Fruit fly (Drosophila melanogaster) whole organism, wandering third instar larva: Measurements from ENCODE around the gene Gel.

Experiments
- Abd-B ChIP-seq: fragments of >200 bp; optimal IDR thresholded peaks from 2 replicates; lab custom pipeline; 2017; ENCODE audit warnings: missing biosample characterization, missing genetic modification characterization
- CG32264 ChIP-seq: fragments of 200-800 bp; sonication (Bioruptor generic); optimal IDR thresholded peaks from 2 replicates; lab custom pipeline; 2016; ENCODE audit warnings: missing biosample characterization, missing genetic modification characterization
- CG9705 ChIP-seq: fragments of 200-800 bp; sonication (Bioruptor generic); optimal IDR thresholded peaks from 2 replicates; lab custom pipeline; 2018; ENCODE audit warnings: missing biosample characterization, mild to moderate bottlenecking, missing genetic modification characterization
- CrebA ChIP-seq: fragments of 200-800 bp; sonication (Bioruptor generic); optimal IDR thresholded peaks from 2 replicates; lab custom pipeline; 2016; ENCODE audit warnings: missing biosample characterization, mild to moderate bottlenecking, missing genetic modification characterization, borderline replicate concordance
- Dfd ChIP-seq: fragments of >200 bp; optimal IDR thresholded peaks from 2 replicates; lab custom pipeline; 2017; ENCODE audit warnings: missing biosample characterization, missing genetic modification characterization
- Dif ChIP-seq: fragments of 200-275, 200-300 bp; sonication (Bioruptor generic); optimal IDR thresholded peaks from 2 replicates; lab custom pipeline; 2018; ENCODE audit warnings: missing biosample characterization, missing genetic modification characterization; ENCODE audit not compliant: partially characterized antibody
- GATAd ChIP-seq: sonication (Bioruptor generic); optimal IDR thresholded peaks from 2 replicates; lab custom pipeline; 2016; ENCODE audit warnings: missing biosample characterization, missing genetic modification characterization
- HLH106 ChIP-seq: fragments of 200-800 bp; optimal IDR thresholded peaks from 3 replicates; lab custom pipeline; 2019; ENCODE audit warnings: missing biosample characterization, mild to moderate bottlenecking, missing genetic modification characterization, moderate library complexity
- Hnf4 ChIP-seq: fragments of 200-800 bp; sonication (Bioruptor generic); optimal IDR thresholded peaks from 2 replicates; lab custom pipeline; 2016; ENCODE audit warnings: missing biosample characterization, mild to moderate bottlenecking, missing genetic modification characterization
- Hr78 ChIP-seq: fragments of >200 bp; optimal IDR thresholded peaks from 2 replicates; lab custom pipeline; 2017; ENCODE audit warnings: missing biosample characterization, missing genetic modification characterization
- Hr83 ChIP-seq: fragments of 200-300 bp; sonication (Bioruptor generic); optimal IDR thresholded peaks from 2 replicates; lab custom pipeline; 2016; ENCODE audit warnings: missing biosample characterization, mild to moderate bottlenecking, missing genetic modification characterization, moderate library complexity; ENCODE audit not compliant: poor library complexity, severe bottlenecking
- Myc ChIP-seq: fragments of >200 bp; optimal IDR thresholded peaks from 2 replicates; lab custom pipeline; 2017
- N ChIP-seq: fragments of >200 bp; optimal IDR thresholded peaks from 2 replicates; lab custom pipeline; 2018; ENCODE audit warnings: missing biosample characterization, missing external identifiers, missing genetic modification characterization
- OdsH ChIP-seq: fragments of 200-800 bp; sonication (Bioruptor generic); optimal IDR thresholded peaks from 2 replicates; lab custom pipeline; 2016; ENCODE audit warnings: missing biosample characterization, mild to moderate bottlenecking, missing genetic modification characterization
- Rel ChIP-seq, 2 experiments: fragments of 200-800 bp; sonication (Bioruptor generic) in 1 of 2; optimal IDR thresholded peaks; 2 replicates in 1 of 2; 3 replicates in 1 of 2; lab custom pipeline; 2016 to 2019; ENCODE audit warnings: mild to moderate bottlenecking in 2 of 2, missing biosample characterization in 2 of 2, missing genetic modification characterization in 2 of 2, moderate library complexity in 1 of 2
- Sp1 ChIP-seq: fragments of 200-800 bp; sonication (Bioruptor generic); optimal IDR thresholded peaks from 3 replicates; lab custom pipeline; 2019; ENCODE audit warnings: missing biosample characterization, mild to moderate bottlenecking, missing genetic modification characterization, moderate library complexity
- Vsx2 ChIP-seq: fragments of 200-300, 225-300 bp; sonication (Bioruptor generic); optimal IDR thresholded peaks from 2 replicates; lab custom pipeline; 2018; ENCODE audit warnings: missing biosample characterization, missing genetic modification characterization; ENCODE audit not compliant: partially characterized antibody
- br ChIP-seq: fragments of 200-800 bp; sonication (Bioruptor generic); optimal IDR thresholded peaks from 2 replicates; lab custom pipeline; 2016; ENCODE audit warnings: missing biosample characterization, missing genetic modification characterization
- brk ChIP-seq: fragments of 200-800 bp; sonication (Bioruptor generic); optimal IDR thresholded peaks from 2 replicates; lab custom pipeline; 2016; ENCODE audit warnings: missing biosample characterization, mild to moderate bottlenecking, missing genetic modification characterization
- dl ChIP-seq, 2 experiments: fragments of 175-275, 200-275 bp in 1 of 2; fragments of 200-275 bp in 1 of 2; sonication (Bioruptor generic); optimal IDR thresholded peaks; lab custom pipeline; 2018; ENCODE audit warnings: mild to moderate bottlenecking in 2 of 2, missing biosample characterization in 2 of 2, missing genetic modification characterization in 2 of 2, moderate library complexity in 2 of 2; ENCODE audit not compliant: partially characterized antibody in 2 of 2, insufficient read depth in 1 of 2
- dmrt93B ChIP-seq: fragments of 200-800 bp; sonication (Bioruptor generic); optimal IDR thresholded peaks from 2 replicates; lab custom pipeline; 2018; ENCODE audit warnings: missing biosample characterization, mild to moderate bottlenecking, missing genetic modification characterization
- dsf ChIP-seq: sonication (Bioruptor generic); optimal IDR thresholded peaks from 2 replicates; lab custom pipeline; 2016; ENCODE audit warnings: missing biosample characterization, missing genetic modification characterization, borderline replicate concordance
- foxo ChIP-seq, 2 experiments: fragments of 200-800 bp; sonication (Bioruptor generic); optimal IDR thresholded peaks; 2 replicates in 1 of 2; 3 replicates in 1 of 2; lab custom pipeline; 2016 to 2017; ENCODE audit warnings: missing biosample characterization in 2 of 2, missing genetic modification characterization in 2 of 2
- fru ChIP-seq: fragments of 200-800 bp; sonication (Bioruptor generic); optimal IDR thresholded peaks from 3 replicates; lab custom pipeline; 2016; ENCODE audit warnings: missing biosample characterization, mild to moderate bottlenecking, missing genetic modification characterization
- h ChIP-seq: fragments of 200-800 bp; sonication (Bioruptor generic); optimal IDR thresholded peaks from 3 replicates; lab custom pipeline; 2016; ENCODE audit warnings: missing biosample characterization, mild to moderate bottlenecking, missing genetic modification characterization
- jim ChIP-seq: fragments of 175-275, 200-325 bp; sonication (Bioruptor generic); optimal IDR thresholded peaks from 2 replicates; lab custom pipeline; 2016; ENCODE audit warnings: missing biosample characterization, mild to moderate bottlenecking, missing genetic modification characterization
- lola ChIP-seq: fragments of >200 bp; optimal IDR thresholded peaks from 2 replicates; lab custom pipeline; 2017; ENCODE audit warnings: missing biosample characterization, missing genetic modification characterization
- pan ChIP-seq: fragments of >200 bp; optimal IDR thresholded peaks from 2 replicates; lab custom pipeline; 2017
- psq ChIP-seq: fragments of 200-800 bp; sonication (Bioruptor generic); optimal IDR thresholded peaks from 3 replicates; lab custom pipeline; 2017; ENCODE audit warnings: missing biosample characterization, mild to moderate bottlenecking, missing genetic modification characterization, moderate library complexity
- rgr ChIP-seq: fragments of 200-800 bp; sonication (Bioruptor generic); optimal IDR thresholded peaks from 3 replicates; lab custom pipeline; 2016; ENCODE audit warnings: missing biosample characterization, mild to moderate bottlenecking, missing genetic modification characterization
- sage ChIP-seq: fragments of 200-800 bp; sonication (Bioruptor generic); optimal IDR thresholded peaks from 2 replicates; lab custom pipeline; 2016; ENCODE audit warnings: missing biosample characterization, mild to moderate bottlenecking, missing genetic modification characterization
- sv ChIP-seq: fragments of 200-800 bp; sonication (Bioruptor generic); optimal IDR thresholded peaks from 3 replicates; lab custom pipeline; 2016; ENCODE audit warnings: missing biosample characterization, missing genetic modification characterization
- tai ChIP-seq: sonication (Bioruptor generic); optimal IDR thresholded peaks from 2 replicates; lab custom pipeline; 2016; ENCODE audit warnings: missing biosample characterization, missing genetic modification characterization
- usp ChIP-seq: fragments of >200 bp; optimal IDR thresholded peaks from 2 replicates; lab custom pipeline; 2017; ENCODE audit warnings: missing biosample characterization, missing genetic modification characterization
- woc ChIP-seq: sonication (Bioruptor generic); optimal IDR thresholded peaks from 2 replicates; lab custom pipeline; 2016; ENCODE audit warnings: missing biosample characterization, mild to moderate bottlenecking, missing genetic modification characterization

Gene Gel

DNA sequence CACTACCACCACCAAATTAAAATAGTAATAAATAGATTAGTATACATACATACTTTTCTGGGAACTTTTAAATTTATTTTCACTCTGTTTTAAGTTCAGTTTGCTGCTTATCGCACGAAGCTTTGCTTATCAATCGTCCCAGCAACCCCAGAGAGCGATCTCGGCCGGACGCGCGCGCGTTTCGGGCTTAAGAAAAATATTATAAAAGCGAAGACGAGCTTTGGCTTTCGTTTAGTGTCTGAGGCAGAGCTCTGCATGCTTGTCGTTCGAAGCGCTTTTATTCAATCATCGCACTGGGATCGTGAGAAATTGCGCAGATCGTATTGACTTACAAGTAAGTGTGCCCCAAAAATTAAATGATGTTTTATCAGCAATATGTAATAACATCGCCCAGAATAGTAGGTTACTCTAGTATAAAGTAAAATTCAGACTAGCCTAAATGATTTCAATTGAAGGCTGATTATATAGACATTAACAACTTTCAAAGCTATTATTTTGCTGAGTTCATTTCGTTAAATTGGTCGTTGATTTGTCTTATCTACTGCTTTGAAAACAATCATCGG is at the start of gene Gel:
TSS of gene Gel (plus strand) at position 227 of the 563 bp plus-strand sequence.
- no peak for TF ChIP-seq sage (GFP tag; lab: Kevin White, UChicago)
- peak; percentile 46 for TF ChIP-seq h
- TF ChIP-seq OdsH (GFP tag; lab: Kevin White, UChicago) = no peak
- TF ChIP-seq N (GFP tag; lab: Kevin White, UChicago) = no peak
- no peak for TF ChIP-seq Rel (GFP tag; optimal IDR thresholded peaks at IDR 0.05; lab: Kevin White, UChicago)
- TF ChIP-seq Rel (tag; optimal IDR thresholded peaks at IDR 0.05; lab: Kevin White, UChicago) = peak; percentile 38

DNA sequence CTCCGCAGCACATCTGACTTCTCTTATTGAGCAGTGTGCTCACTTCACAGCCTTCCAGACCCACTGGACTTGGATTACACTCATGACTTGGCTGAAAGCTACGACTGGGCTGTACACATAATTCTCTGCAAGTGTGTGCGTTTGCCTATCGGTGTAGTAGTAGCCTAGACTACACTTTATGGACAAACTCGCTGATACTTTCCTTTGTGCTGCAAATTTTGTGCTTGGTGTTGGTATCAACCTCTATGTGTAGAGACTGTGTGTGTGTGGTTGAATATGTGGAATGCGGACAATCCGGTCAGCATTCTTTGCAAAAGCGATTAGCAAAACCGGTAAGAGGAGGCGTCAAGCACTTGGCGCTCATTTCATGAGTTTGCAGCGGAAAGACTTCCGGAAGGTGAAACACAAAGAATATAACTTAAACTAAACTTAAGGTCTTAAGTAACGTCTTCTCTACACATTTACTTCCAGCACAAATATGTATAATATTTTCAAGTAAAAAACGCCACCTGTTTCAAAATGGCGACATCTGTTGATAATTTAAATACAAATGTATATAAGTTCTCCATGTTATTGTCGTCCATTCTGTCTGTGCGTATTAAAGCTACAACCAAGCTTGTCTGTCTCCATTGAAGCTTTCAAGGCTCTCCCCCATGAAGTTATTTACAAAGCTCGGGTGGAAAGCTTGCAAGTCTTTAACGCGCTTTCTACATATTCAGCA is 48.0 kb upstream of the Gel start:
- TF ChIP-seq sv (GFP tag; lab: Kevin White, UChicago) (no peak), fru (GFP tag; lab: Kevin White, UChicago) (peak; percentile 100), tai (no peak), OdsH (GFP tag; lab: Kevin White, UChicago) (no peak), foxo (GFP tag; optimal IDR thresholded peaks at IDR 0.05; lab: Kevin White, UChicago) (peak in 1 of 2 experiments; percentile 37), CG9705 (GFP tag; lab: Kevin White, UChicago) (no peak), CG32264 (GFP tag; lab: Kevin White, UChicago) (no peak), Vsx2 (GFP tag; lab: Kevin White, UChicago) (peak; percentile 74), brk (GFP tag; lab: Kevin White, UChicago) (peak; percentile 73), dsf (GFP tag; lab: Kevin White, UChicago) (no peak), Dfd (GFP tag; lab: Kevin White, UChicago) (no peak), Hr78 (no peak), Rel (GFP tag; optimal IDR thresholded peaks at IDR 0.05; lab: Kevin White, UChicago) (no peak), Rel (tag; optimal IDR thresholded peaks at IDR 0.05; lab: Kevin White, UChicago) (no peak), HLH106 (tag; lab: Kevin White, UChicago) (no peak), Sp1 (GFP tag; lab: Kevin White, UChicago) (no peak), Dif (peak; percentile 61), pan (lab: Kevin White, UChicago) (no peak), dl (GFP tag; optimal IDR thresholded peaks at IDR 0.05; lab: Kevin White, UChicago; ENCODE audit: insufficient read depth in 1 of 2, partially characterized antibody in 2 of 2) (no peak), Hr83 (GFP tag; lab: Kevin White, UChicago) (no peak), sage (GFP tag; lab: Kevin White, UChicago) (peak; percentile 33), dmrt93B (GFP tag; lab: Kevin White, UChicago) (no peak), rgr (no peak), br (GFP tag; lab: Kevin White, UChicago) (no peak), Abd-B (no peak)

DNA sequence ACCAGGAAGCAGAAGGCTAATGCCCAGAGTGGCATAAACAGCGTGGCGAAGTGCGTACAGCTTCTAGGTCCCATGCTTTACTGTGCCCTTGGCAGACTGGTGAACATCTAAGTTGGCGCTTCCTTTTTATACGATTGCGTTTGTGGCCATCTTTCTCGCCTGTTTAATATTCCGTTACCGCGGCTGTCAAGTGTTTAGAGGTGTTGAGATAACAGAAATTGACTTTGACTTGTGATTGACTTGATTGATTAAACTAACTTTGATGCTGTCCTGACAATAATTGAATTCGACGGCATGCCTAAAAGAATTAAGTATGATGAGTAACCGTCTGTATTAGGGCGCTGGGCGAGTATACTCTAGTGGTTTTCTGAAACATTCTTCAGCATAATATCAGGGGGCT is 44.9 kb upstream of the Gel start, which contains the start of gene Dsk:
TSS of gene Dsk (minus strand) at position 101 of the 400 bp plus-strand sequence.
- no peak for TF ChIP-seq Rel (GFP tag; optimal IDR thresholded peaks at IDR 0.05; lab: Kevin White, UChicago)
- TF ChIP-seq Rel (tag; optimal IDR thresholded peaks at IDR 0.05; lab: Kevin White, UChicago) = no peak
- no peak for TF ChIP-seq fru (GFP tag; lab: Kevin White, UChicago)
- no peak for TF ChIP-seq dmrt93B (GFP tag; lab: Kevin White, UChicago)
- TF ChIP-seq foxo (GFP tag; optimal IDR thresholded peaks at IDR 0.05; lab: Kevin White, UChicago) = no peak
- no peak for TF ChIP-seq N (GFP tag; lab: Kevin White, UChicago)
- no peak for TF ChIP-seq sage (GFP tag; lab: Kevin White, UChicago)
- no peak for TF ChIP-seq rgr
- TF ChIP-seq sv (GFP tag; lab: Kevin White, UChicago) = no peak
- no peak for TF ChIP-seq psq (GFP tag; lab: Kevin White, UChicago)
- TF ChIP-seq brk (GFP tag; lab: Kevin White, UChicago) = no peak

DNA sequence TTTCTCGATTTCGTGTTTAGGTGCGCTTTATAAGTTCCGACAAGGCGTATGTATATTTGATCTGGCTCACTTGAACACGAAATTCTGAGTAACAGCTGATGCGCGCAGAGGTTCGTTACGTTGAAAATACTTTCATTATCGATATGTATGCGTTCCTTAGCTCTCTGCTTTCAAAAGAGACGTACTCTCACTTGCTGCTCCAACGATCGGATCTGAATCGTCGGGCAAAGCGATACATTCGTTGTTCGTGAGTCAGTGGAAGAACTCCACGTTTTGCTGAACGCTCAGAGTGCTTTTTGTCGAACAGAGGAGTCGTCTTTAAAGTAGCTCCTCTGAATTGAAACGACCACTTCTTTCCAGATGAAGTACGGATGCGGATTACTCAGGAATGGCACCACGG is 38.0 kb upstream of the Gel start, which contains the start of gene beta-Man:
TSS of gene beta-Man (plus strand) at position 152 of the 400 bp plus-strand sequence.
- TF ChIP-seq br (GFP tag; lab: Kevin White, UChicago) (no peak), rgr (no peak), woc (GFP tag; lab: Kevin White, UChicago) (peak; percentile 2), sage (GFP tag; lab: Kevin White, UChicago) (no peak), usp (GFP tag; lab: Kevin White, UChicago) (no peak), Hnf4 (peak; percentile 67), Rel (GFP tag; optimal IDR thresholded peaks at IDR 0.05; lab: Kevin White, UChicago) (no peak), Rel (tag; optimal IDR thresholded peaks at IDR 0.05; lab: Kevin White, UChicago) (peak; percentile 57), dsf (GFP tag; lab: Kevin White, UChicago) (no peak), Abd-B (no peak), lola (GFP tag; lab: Kevin White, UChicago) (no peak), psq (GFP tag; lab: Kevin White, UChicago) (no peak), GATAd (GFP tag; lab: Kevin White, UChicago) (no peak), CrebA (peak; percentile 24), CG9705 (GFP tag; lab: Kevin White, UChicago) (no peak), foxo (GFP tag; optimal IDR thresholded peaks at IDR 0.05; lab: Kevin White, UChicago) (peak in 1 of 2 experiments; percentile 36), CG32264 (GFP tag; lab: Kevin White, UChicago) (no peak), Dfd (GFP tag; lab: Kevin White, UChicago) (no peak), h (peak; percentile 35), Myc (lab: Kevin White, UChicago) (peak; percentile 5), jim (GFP tag; lab: Kevin White, UChicago) (peak; percentile 32), HLH106 (tag; lab: Kevin White, UChicago) (peak; percentile 34), Vsx2 (GFP tag; lab: Kevin White, UChicago) (peak; percentile 72), dl (GFP tag; optimal IDR thresholded peaks at IDR 0.05; lab: Kevin White, UChicago; ENCODE audit: insufficient read depth in 1 of 2, partially characterized antibody in 2 of 2) (peak; percentile 53 to 55), Dif (peak; percentile 89), tai (no peak), OdsH (GFP tag; lab: Kevin White, UChicago) (no peak), dmrt93B (GFP tag; lab: Kevin White, UChicago) (no peak), brk (GFP tag; lab: Kevin White, UChicago) (no peak), N (GFP tag; lab: Kevin White, UChicago) (no peak)
